Fruit fly (Drosophila melanogaster): ENCODE measurements around the gene CG10041.

- TF ChIP-seq usp (GFP tag; optimal IDR thresholded peaks at IDR 0.05) (no peak), pan (optimal IDR thresholded peaks at IDR 0.05) (no peak), Dll (optimal IDR thresholded peaks at IDR 0.05) (no peak), psq (optimal IDR thresholded peaks at IDR 0.05) (no peak), CG8478 (optimal IDR thresholded peaks at IDR 0.05) (no peak), EcR (GFP tag; optimal IDR thresholded peaks at IDR 0.05) (no peak)
Measured at dm6 chr3R:12314236-12314635, 37.7 kb downstream of the CG10041 start.

Data from whole organism.